Worm (Caenorhabditis elegans) whole organism, L2 larva: Measurements from ENCODE around the gene T04F3.5.
A peak's percentile ranks its signal among the peaks of the same experiment; 100 is the strongest.

Experiments used
- elt-1 ChIP-seq: fragments of 150-350 bp; optimal IDR thresholded peaks from 2 replicates; lab custom pipeline; 2014; ENCODE audit warnings: missing biosample characterization, missing genetic modification characterization
- lin-11 ChIP-seq: fragments of 150-350 bp; sonication (generic microtip); optimal IDR thresholded peaks from 2 replicates; lab custom pipeline; 2014; ENCODE audit warnings: missing biosample characterization, missing genetic modification characterization, inconsistent platforms, mixed read lengths
- lin-39 ChIP-seq: fragments of 150-350 bp; optimal IDR thresholded peaks from 2 replicates; lab custom pipeline; 2014; ENCODE audit warnings: missing biosample characterization, missing genetic modification reagents, missing genetic modification characterization
- lsy-2 ChIP-seq, 2 experiments: fragments of 150-350 bp in 1 of 2; sonication (generic microtip) in 1 of 2; optimal IDR thresholded peaks; 2 replicates each; lab custom pipeline; 2014 to 2017; ENCODE audit warnings: missing biosample characterization in 2 of 2, missing genetic modification characterization in 2 of 2
- nhr-11 ChIP-seq: fragments of 150-350 bp; optimal IDR thresholded peaks from 2 replicates; lab custom pipeline; 2014; ENCODE audit warnings: missing biosample characterization, missing genetic modification characterization
- nhr-12 ChIP-seq: fragments of 150-350 bp; optimal IDR thresholded peaks from 2 replicates; lab custom pipeline; 2014; ENCODE audit warnings: missing biosample characterization, missing genetic modification characterization
- nhr-129 ChIP-seq: fragments of 150-350 bp; optimal IDR thresholded peaks from 2 replicates; lab custom pipeline; 2014; ENCODE audit warnings: missing biosample characterization, missing genetic modification characterization
- nhr-23 ChIP-seq: fragments of 150-350 bp; optimal IDR thresholded peaks from 2 replicates; lab custom pipeline; 2014; ENCODE audit warnings: missing biosample characterization, missing genetic modification reagents, missing genetic modification characterization
- nhr-25 ChIP-seq: fragments of 150-350 bp; sonication (generic microtip); optimal IDR thresholded peaks from 3 replicates; lab custom pipeline; 2014; ENCODE audit warnings: missing biosample characterization, missing genetic modification characterization
- nhr-6 ChIP-seq: fragments of 150-350 bp; optimal IDR thresholded peaks from 2 replicates; lab custom pipeline; 2014; ENCODE audit warnings: missing biosample characterization, missing genetic modification characterization
- sem-4 ChIP-seq: fragments of 150-350 bp; optimal IDR thresholded peaks from 2 replicates; lab custom pipeline; 2014; ENCODE audit warnings: missing biosample characterization, missing genetic modification reagents, missing genetic modification characterization
- snpc-4 ChIP-seq: fragments of 150-350 bp; optimal IDR thresholded peaks from 2 replicates; lab custom pipeline; 2014; ENCODE audit warnings: missing biosample characterization, missing genetic modification characterization
- unc-62 ChIP-seq: fragments of 150-350 bp; optimal IDR thresholded peaks from 2 replicates; lab custom pipeline; 2014; ENCODE audit warnings: missing biosample characterization, missing genetic modification reagents, missing genetic modification characterization
- ztf-11 ChIP-seq: sonication (generic microtip); optimal IDR thresholded peaks from 2 replicates; lab custom pipeline; 2017; ENCODE audit warnings: missing biosample characterization, missing genetic modification characterization

- TF ChIP-seq nhr-25 (tag; lab: Kevin White, UChicago) (peak; percentile 96), nhr-6 (no peak), lin-39 (tag; lab: Kevin White, UChicago) (no peak), nhr-12 (no peak), lin-11 (no peak), unc-62 (GFP tag; lab: Kevin White, UChicago) (no peak), sem-4 (tag; lab: Kevin White, UChicago) (peak; percentile 82), ztf-11 (tag; lab: Kevin White, UChicago) (no peak), elt-1 (no peak), nhr-129 (tag; lab: Kevin White, UChicago) (peak; percentile 14), snpc-4 (tag; lab: Kevin White, UChicago) (no peak), lsy-2 (tag; optimal IDR thresholded peaks at IDR 0.05; lab: Kevin White, UChicago) (peak in 1 of 2 experiments; percentile 51), nhr-11 (no peak), nhr-23 (tag; lab: Kevin White, UChicago) (no peak)
These were observed 38.9 kb downstream of the T04F3.5 start for ce11 chrV:11799252-11799822.
